Fruit fly (Drosophila melanogaster) whole organism, adult: Measurements from ENCODE around the gene Gs1.
A peak's percentile ranks its signal among the peaks of the same experiment; 100 is the strongest.

Source experiments
- CG11617 ChIP-seq: fragments of 200-800 bp; sonication (Bioruptor generic); optimal IDR thresholded peaks from 2 replicates; lab custom pipeline; 2017; ENCODE audit warnings: mild to moderate bottlenecking, missing biosample characterization, missing genetic modification reagents, missing genetic modification characterization
- CG14711 ChIP-seq: fragments of 200-800 bp; sonication (Bioruptor generic); optimal IDR thresholded peaks from 2 replicates; lab custom pipeline; 2018; ENCODE audit warnings: missing biosample characterization, mild to moderate bottlenecking, missing genetic modification characterization, moderate library complexity
- CG33017 ChIP-seq: fragments of 200-800 bp; sonication (Bioruptor generic); optimal IDR thresholded peaks from 2 replicates; lab custom pipeline; 2018; ENCODE audit warnings: missing biosample characterization, mild to moderate bottlenecking, missing genetic modification characterization, moderate library complexity
- CG5204 ChIP-seq: fragments of 200-800 bp; sonication (Bioruptor generic); optimal IDR thresholded peaks from 2 replicates; lab custom pipeline; 2016; ENCODE audit warnings: missing biosample characterization, missing genetic modification characterization
- Mnt ChIP-seq: fragments of 200-800 bp; sonication (Bioruptor generic); optimal IDR thresholded peaks from 2 replicates; lab custom pipeline; 2016; ENCODE audit warnings: missing biosample characterization, mild to moderate bottlenecking, missing genetic modification characterization
- bab1 ChIP-seq: fragments of 200-800 bp; sonication (Bioruptor generic); optimal IDR thresholded peaks from 3 replicates; lab custom pipeline; 2019; ENCODE audit warnings: missing biosample characterization, mild to moderate bottlenecking, missing genetic modification characterization, moderate library complexity
- cnc ChIP-seq, 2 experiments: fragments of >200 bp; optimal IDR thresholded peaks; 2 replicates each; lab custom pipeline; 2017
- kay ChIP-seq: fragments of 200-800 bp; sonication (Bioruptor generic); peaks from one replicate; lab custom pipeline; 2016; ENCODE audit warnings: missing biosample characterization, missing genetic modification characterization, borderline replicate concordance
- tj ChIP-seq: fragments of 200-800 bp; sonication (Bioruptor generic); optimal IDR thresholded peaks from 3 replicates; lab custom pipeline; 2017; ENCODE audit warnings: missing biosample characterization, mild to moderate bottlenecking, missing genetic modification characterization, moderate library complexity
- toe ChIP-seq: fragments of 200-800 bp; sonication (Bioruptor generic); optimal IDR thresholded peaks from 2 replicates; lab custom pipeline; 2016; ENCODE audit warnings: missing biosample characterization, missing genetic modification characterization

DNA sequence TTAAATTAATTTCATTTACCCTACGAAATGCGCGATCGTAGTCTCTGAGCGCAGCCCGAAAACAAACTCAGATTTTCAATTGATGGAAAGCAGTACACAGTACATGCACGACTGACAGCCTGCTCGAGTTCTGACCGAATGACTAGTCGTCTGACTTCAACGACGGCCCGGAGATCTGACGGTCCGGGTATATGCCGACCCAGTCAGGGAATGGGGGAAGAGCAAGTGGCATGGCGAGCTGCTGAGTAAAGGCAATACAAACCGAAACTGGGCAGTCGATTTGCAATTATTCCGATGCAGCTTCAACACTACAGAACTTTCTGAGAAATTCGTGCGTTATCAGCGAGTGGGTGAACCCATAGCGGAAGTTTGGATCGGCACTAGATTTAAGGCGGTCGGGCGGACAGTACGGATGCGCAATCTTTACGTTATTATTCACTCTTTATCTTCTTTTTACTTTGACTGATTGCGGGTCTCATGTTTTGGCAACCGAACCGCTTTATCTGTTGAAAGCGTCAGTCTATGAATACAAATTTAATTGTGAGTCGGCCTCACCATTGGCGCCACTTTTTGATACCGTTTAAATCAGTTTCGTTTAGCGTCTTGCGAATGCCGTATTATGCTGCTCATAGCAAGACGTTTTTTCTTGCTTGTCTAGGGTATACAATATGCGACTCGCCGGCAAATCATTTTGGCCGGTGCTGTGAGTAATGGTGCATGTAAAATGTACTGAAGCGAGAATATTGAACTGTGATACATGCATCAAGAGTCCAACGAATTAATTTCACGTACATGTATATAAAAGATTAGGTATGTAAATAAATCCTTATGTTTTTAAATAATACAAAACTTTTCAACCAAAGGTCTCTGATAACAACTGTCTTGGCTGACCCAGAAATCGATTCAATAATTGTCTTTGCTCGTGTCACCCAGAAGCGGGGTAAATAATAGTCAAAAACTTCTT, 11.1 kb upstream of the Gs1 start:
- TF ChIP-seq bab1 (no peak), kay (GFP tag; lab: Kevin White, UChicago) (peak; percentile 77), toe (GFP tag; lab: Kevin White, UChicago) (no peak), tj (no peak), CG5204 (GFP tag; lab: Kevin White, UChicago) (no peak), cnc (optimal IDR thresholded peaks at IDR 0.05; lab: Kevin White, UChicago) (no peak), CG33017 (tag; lab: Kevin White, UChicago) (no peak), Mnt (GFP tag; lab: Kevin White, UChicago) (no peak), CG11617 (GFP tag; lab: Kevin White, UChicago) (no peak), CG14711 (tag; lab: Kevin White, UChicago) (no peak)
